Worm (Caenorhabditis elegans) whole organism, early embryonic: ENCODE measurements around the gene C52A10.3.

Source experiments
- B0310.2 ChIP-seq: sonication (generic microtip); optimal IDR thresholded peaks from 2 replicates; lab custom pipeline; 2016; ENCODE audit warnings: mild to moderate bottlenecking, missing genetic modification characterization, missing compliant biosample characterization
- F13C5.2 ChIP-seq: sonication (generic microtip); optimal IDR thresholded peaks from 2 replicates; lab custom pipeline; 2017; ENCODE audit warnings: mild to moderate bottlenecking, missing genetic modification characterization, inconsistent platforms, missing compliant biosample characterization
- aly-1 ChIP-seq: sonication (generic microtip); optimal IDR thresholded peaks from 2 replicates; lab custom pipeline; 2016; ENCODE audit warnings: missing genetic modification characterization, missing compliant biosample characterization
- ama-1 ChIP-seq: fragments of 150-350 bp; optimal IDR thresholded peaks from 2 replicates; lab custom pipeline; 2014
- ceh-13 ChIP-seq: fragments of 200-800 bp; sonication (Bioruptor generic); optimal IDR thresholded peaks from 2 replicates; lab custom pipeline; 2018; ENCODE audit warnings: mild to moderate bottlenecking, missing genetic modification characterization, missing compliant biosample characterization
- ceh-36 ChIP-seq: sonication (generic microtip); optimal IDR thresholded peaks from 2 replicates; lab custom pipeline; 2016; ENCODE audit warnings: missing genetic modification characterization, inconsistent platforms, missing compliant biosample characterization
- ets-7 ChIP-seq: sonication (generic microtip); optimal IDR thresholded peaks from 2 replicates; lab custom pipeline; 2016; ENCODE audit warnings: missing genotype, missing genetic modification characterization, missing compliant biosample characterization
- flt-1 ChIP-seq: fragments of 200-800 bp; sonication (Bioruptor generic); IDR thresholded peaks from 2 replicates; pipeline ENCODE4 v1.3.6; 2022; ENCODE audit warnings: missing genetic modification characterization, missing compliant biosample characterization
- hmbx-1 ChIP-seq: sonication (generic microtip); optimal IDR thresholded peaks from 2 replicates; lab custom pipeline; 2016; ENCODE audit warnings: mild to moderate bottlenecking, missing genetic modification characterization, missing compliant biosample characterization
- hmg-4 ChIP-seq: fragments of 200-800 bp; sonication (Bioruptor generic); optimal IDR thresholded peaks from 2 replicates; lab custom pipeline; 2018; ENCODE audit warnings: mild to moderate bottlenecking, missing genetic modification characterization, missing compliant biosample characterization
- hnd-1 ChIP-seq: sonication (generic microtip); optimal IDR thresholded peaks from 2 replicates; lab custom pipeline; 2016; ENCODE audit warnings: missing genetic modification characterization, missing compliant biosample characterization
- pes-1 ChIP-seq: fragments of 200-800 bp; sonication (Bioruptor generic); IDR thresholded peaks from 2 replicates; pipeline ENCODE4 v1.3.6; 2022; ENCODE audit warnings: missing genetic modification reagents, missing genetic modification characterization, missing compliant biosample characterization
- scrt-1 ChIP-seq: fragments of 200-800 bp; sonication (Bioruptor generic); IDR thresholded peaks from 2 replicates; pipeline ENCODE4 v1.3.6; 2022; ENCODE audit warnings: missing genetic modification characterization, missing compliant biosample characterization
- sea-1 ChIP-seq: fragments of 200-800 bp; sonication (Bioruptor generic); conservative IDR thresholded peaks from 2 replicates; pipeline ENCODE4 v1.3.6; 2022; ENCODE audit warnings: missing genetic modification characterization, missing compliant biosample characterization
- tbx-11 ChIP-seq: fragments of 200-800 bp; sonication (Bioruptor generic); IDR thresholded peaks from 2 replicates; pipeline ENCODE4 v1.3.6; 2022; ENCODE audit warnings: missing genetic modification characterization, missing compliant biosample characterization
- tbx-37 ChIP-seq: fragments of 200-800 bp; sonication (Bioruptor generic); conservative IDR thresholded peaks from 2 replicates; pipeline ENCODE4 v1.3.6; 2022; ENCODE audit warnings: missing genetic modification reagents, missing genetic modification characterization, missing compliant biosample characterization
- tra-4 ChIP-seq: sonication (generic microtip); optimal IDR thresholded peaks from 2 replicates; lab custom pipeline; 2017; ENCODE audit warnings: missing genetic modification characterization, missing compliant biosample characterization

Gene C52A10.3

ce11 chrV:5259448-5259847 is 20.1 kb upstream of the C52A10.3 start, which contains the start of gene srt-70:
Gene srt-70 (minus strand): TSS chrV:5259548.
- TF ChIP-seq ceh-36, result no peak
- no peak for TF ChIP-seq tbx-37 (GFP tag; lab: Robert Waterston, UW)
- no peak for TF ChIP-seq hnd-1 (tag; lab: Kevin White, UChicago)
- no peak for TF ChIP-seq pes-1 (GFP tag; lab: Robert Waterston, UW)

ce11 chrV:5257358-5257757 is 18.1 kb upstream of the C52A10.3 start, which contains the start of gene srt-67:
Gene srt-67 (minus strand): TSS chrV:5257458.
- TF ChIP-seq F13C5.2 (tag; lab: Kevin White, UChicago) (no peak), aly-1 (tag; lab: Kevin White, UChicago) (no peak), pes-1 (GFP tag; lab: Robert Waterston, UW) (no peak), tbx-37 (GFP tag; lab: Robert Waterston, UW) (no peak), B0310.2 (tag; lab: Kevin White, UChicago) (no peak), tbx-11 (GFP tag; lab: Robert Waterston, UW) (no peak), sea-1 (GFP tag; lab: Robert Waterston, UW) (no peak), ceh-36 (no peak), ets-7 (tag; lab: Kevin White, UChicago) (no peak), hmbx-1 (tag; lab: Kevin White, UChicago) (no peak), ama-1 (lab: Kevin White, UChicago) (no peak), flt-1 (GFP tag; lab: Robert Waterston, UW) (no peak), tra-4 (tag; lab: Kevin White, UChicago) (no peak)

ce11 chrV:5252016-5252415 is 12.7 kb upstream of the C52A10.3 start, which contains the start of gene srt-68:
Gene srt-68 (minus strand): TSS chrV:5252116.
- TF ChIP-seq hmbx-1 (tag; lab: Kevin White, UChicago) (no peak), sea-1 (GFP tag; lab: Robert Waterston, UW) (no peak), scrt-1 (GFP tag; lab: Robert Waterston, UW) (no peak), tra-4 (tag; lab: Kevin White, UChicago) (no peak), aly-1 (tag; lab: Kevin White, UChicago) (no peak), tbx-37 (GFP tag; lab: Robert Waterston, UW) (no peak), B0310.2 (tag; lab: Kevin White, UChicago) (no peak), hmg-4 (GFP tag; lab: Kevin White, UChicago) (no peak), F13C5.2 (tag; lab: Kevin White, UChicago) (no peak), ceh-13 (GFP tag; lab: Kevin White, UChicago) (no peak), flt-1 (GFP tag; lab: Robert Waterston, UW) (no peak), ama-1 (lab: Kevin White, UChicago) (no peak), pes-1 (GFP tag; lab: Robert Waterston, UW) (no peak), hnd-1 (tag; lab: Kevin White, UChicago) (no peak), ceh-36 (no peak), tbx-11 (GFP tag; lab: Robert Waterston, UW) (no peak), ets-7 (tag; lab: Kevin White, UChicago) (no peak)

ce11 chrV:5243036-5243435 is 3.7 kb upstream of the C52A10.3 start, which contains the start of gene cest-35.1:
Gene cest-35.1 (minus strand): TSS chrV:5243136.
- no peak for TF ChIP-seq ama-1 (lab: Kevin White, UChicago)
- no peak for TF ChIP-seq hmg-4 (GFP tag; lab: Kevin White, UChicago)
- TF ChIP-seq flt-1 (GFP tag; lab: Robert Waterston, UW), result no peak
- no peak for TF ChIP-seq hnd-1 (tag; lab: Kevin White, UChicago)
- no peak for TF ChIP-seq pes-1 (GFP tag; lab: Robert Waterston, UW)
- TF ChIP-seq F13C5.2 (tag; lab: Kevin White, UChicago), result no peak
- TF ChIP-seq aly-1 (tag; lab: Kevin White, UChicago), result no peak
- TF ChIP-seq tra-4 (tag; lab: Kevin White, UChicago), result no peak
- no peak for TF ChIP-seq B0310.2 (tag; lab: Kevin White, UChicago)
- no peak for TF ChIP-seq tbx-11 (GFP tag; lab: Robert Waterston, UW)
- no peak for TF ChIP-seq ceh-13 (GFP tag; lab: Kevin White, UChicago)
- TF ChIP-seq scrt-1 (GFP tag; lab: Robert Waterston, UW), result no peak
- no peak for TF ChIP-seq ets-7 (tag; lab: Kevin White, UChicago)
- no peak for TF ChIP-seq hmbx-1 (tag; lab: Kevin White, UChicago)
- no peak for TF ChIP-seq tbx-37 (GFP tag; lab: Robert Waterston, UW)
- TF ChIP-seq sea-1 (GFP tag; lab: Robert Waterston, UW), result no peak
- TF ChIP-seq ceh-36, result no peak

- TF ChIP-seq ceh-13 (GFP tag; lab: Kevin White, UChicago), result no peak
- TF ChIP-seq ama-1 (lab: Kevin White, UChicago), result no peak
- TF ChIP-seq tra-4 (tag; lab: Kevin White, UChicago), result no peak
- TF ChIP-seq aly-1 (tag; lab: Kevin White, UChicago), result no peak
- TF ChIP-seq sea-1 (GFP tag; lab: Robert Waterston, UW), result no peak
- no peak for TF ChIP-seq scrt-1 (GFP tag; lab: Robert Waterston, UW)
- TF ChIP-seq tbx-11 (GFP tag; lab: Robert Waterston, UW), result no peak
- no peak for TF ChIP-seq pes-1 (GFP tag; lab: Robert Waterston, UW)
- no peak for TF ChIP-seq ets-7 (tag; lab: Kevin White, UChicago)
These were observed 599 bp upstream of the C52A10.3 start, which contains the start of gene B0238.15 for ce11 chrV:5239903-5240302. Gene B0238.15 (plus strand): TSS chrV:5240203.

ce11 chrV:5237116-5237515 is 2.2 kb downstream of the C52A10.3 start, which contains the start of gene cest-35.2:
Gene cest-35.2 (minus strand): TSS chrV:5237216.
- no peak for TF ChIP-seq ceh-13 (GFP tag; lab: Kevin White, UChicago)
- no peak for TF ChIP-seq F13C5.2 (tag; lab: Kevin White, UChicago)
- TF ChIP-seq hmg-4 (GFP tag; lab: Kevin White, UChicago), result no peak
- no peak for TF ChIP-seq tra-4 (tag; lab: Kevin White, UChicago)
- no peak for TF ChIP-seq sea-1 (GFP tag; lab: Robert Waterston, UW)
- no peak for TF ChIP-seq tbx-37 (GFP tag; lab: Robert Waterston, UW)
- no peak for TF ChIP-seq B0310.2 (tag; lab: Kevin White, UChicago)
- TF ChIP-seq scrt-1 (GFP tag; lab: Robert Waterston, UW), result no peak
